Fruit fly (Drosophila melanogaster): ENCODE results near the gene Cyp12a5.
A peak's percentile ranks its signal among the peaks of the same experiment; 100 is the strongest.

dm6 chr3R:19180263-19180893, 47.9 kb downstream of the Cyp12a5 start, which contains the start of the genes CG5555 and myd:
- TF ChIP-seq lola (GFP tag; optimal IDR thresholded peaks at IDR 0.05) (no peak), tai (GFP tag; optimal IDR thresholded peaks at IDR 0.05) (peak; percentile 78), foxo (GFP tag; optimal IDR thresholded peaks at IDR 0.05) (peak in 1 of 2 experiments; percentile 62), brk (GFP tag; optimal IDR thresholded peaks at IDR 0.05) (peak; percentile 80), dsf (GFP tag; optimal IDR thresholded peaks at IDR 0.05; ENCODE audit: borderline replicate concordance) (peak; percentile 39), fru (GFP tag; optimal IDR thresholded peaks at IDR 0.05) (peak; percentile 90), rgr (GFP tag; optimal IDR thresholded peaks at IDR 0.05) (peak; percentile 72), OdsH (GFP tag; optimal IDR thresholded peaks at IDR 0.05) (peak; percentile 64), sv (GFP tag; optimal IDR thresholded peaks at IDR 0.05) (peak; percentile 10), psq (GFP tag; optimal IDR thresholded peaks at IDR 0.05) (peak; percentile 77)

All from whole organism, wandering third instar larva.